Worm (Caenorhabditis elegans) whole organism, young adult: Measurements from ENCODE around the gene uig-1.

Experiments used
- C17E4.6 ChIP-seq: fragments of 200-800 bp; sonication (Bioruptor generic); IDR thresholded peaks from 2 replicates; pipeline ENCODE4 v1.3.6; 2022; ENCODE audit warnings: missing genetic modification reagents, missing genetic modification characterization, missing compliant biosample characterization
- F49E8.2 ChIP-seq: sonication (generic microtip); optimal IDR thresholded peaks from 3 replicates; lab custom pipeline; 2017; ENCODE audit warnings: missing genetic modification characterization, mild to moderate bottlenecking, missing compliant biosample characterization, antibody characterized with exemption, moderate library complexity; ENCODE audit not compliant: insufficient read depth
- F55B11.4 ChIP-seq: sonication (generic microtip); optimal IDR thresholded peaks from 2 replicates; lab custom pipeline; 2016; ENCODE audit warnings: missing compliant biosample characterization, missing genetic modification characterization, borderline replicate concordance; ENCODE audit not compliant: insufficient read depth
- F57A8.1 ChIP-seq: fragments of 200-800 bp; sonication (Bioruptor generic); optimal IDR thresholded peaks from 2 replicates; lab custom pipeline; 2018; ENCODE audit warnings: mild to moderate bottlenecking, missing genetic modification characterization, moderate library complexity, missing compliant biosample characterization
- K12H6.12 ChIP-seq: fragments of 200-800 bp; sonication (Bioruptor generic); optimal IDR thresholded peaks from 2 replicates; lab custom pipeline; 2018; ENCODE audit warnings: mild to moderate bottlenecking, missing genetic modification characterization, missing compliant biosample characterization
- T26A5.8 ChIP-seq: sonication (generic microtip); optimal IDR thresholded peaks from 2 replicates; lab custom pipeline; 2016; ENCODE audit warnings: missing genetic modification characterization, missing compliant biosample characterization
- Y67H2A.10 ChIP-seq: fragments of 200-800 bp; sonication (Bioruptor generic); conservative IDR thresholded peaks from 2 replicates; pipeline ENCODE4 v1.3.6; 2022; ENCODE audit warnings: missing genetic modification reagents, missing genetic modification characterization, missing compliant biosample characterization
- atf-7 ChIP-seq: sonication (generic microtip); optimal IDR thresholded peaks from 2 replicates; lab custom pipeline; 2017; ENCODE audit warnings: mild to moderate bottlenecking, missing genetic modification characterization, missing compliant biosample characterization
- athp-1 ChIP-seq: sonication (generic microtip); optimal IDR thresholded peaks from 2 replicates; lab custom pipeline; 2017; ENCODE audit warnings: mild to moderate bottlenecking, missing genetic modification characterization, missing compliant biosample characterization
- attf-5 ChIP-seq: fragments of 200-800 bp; sonication (Bioruptor generic); optimal IDR thresholded peaks from 2 replicates; lab custom pipeline; 2018; ENCODE audit warnings: mild to moderate bottlenecking, missing genetic modification characterization, missing compliant biosample characterization
- ccch-3 ChIP-seq: fragments of 200-800 bp; sonication (Bioruptor generic); optimal IDR thresholded peaks from 2 replicates; lab custom pipeline; 2018; ENCODE audit warnings: mild to moderate bottlenecking, missing genetic modification characterization, missing compliant biosample characterization
- cebp-1 ChIP-seq, 2 experiments: fragments of 200-800 bp in 1 of 2; sonication (Bioruptor generic) in 1 of 2; sonication (generic microtip) in 1 of 2; IDR thresholded peaks in 1 of 2; optimal IDR thresholded peaks in 1 of 2; 2 replicates each; pipeline versions ENCODE4 v1.3.6 to Lab custom; 2017 to 2022; ENCODE audit warnings: missing compliant biosample characterization in 2 of 2, missing genetic modification characterization in 2 of 2, mild to moderate bottlenecking in 1 of 2, missing genetic modification reagents in 1 of 2, moderate library complexity in 1 of 2
- ceh-40 ChIP-seq: fragments of 200-800 bp; sonication (Bioruptor generic); IDR thresholded peaks from 2 replicates; pipeline ENCODE4 v1.3.6; 2022; ENCODE audit warnings: missing genetic modification characterization, missing compliant biosample characterization
- dox-1 ChIP-seq: fragments of 200-800 bp; sonication (Bioruptor generic); IDR thresholded peaks from 2 replicates; pipeline ENCODE4 v1.3.6; 2022; ENCODE audit warnings: missing genetic modification reagents, missing genetic modification characterization, missing compliant biosample characterization
- dpl-1 ChIP-seq: fragments of 150-350 bp; optimal IDR thresholded peaks from 2 replicates; lab custom pipeline; 2014; ENCODE audit warnings: missing biosample characterization, missing genetic modification reagents, missing genetic modification characterization
- ekl-4 ChIP-seq: fragments of 200-800 bp; sonication (Bioruptor generic); IDR thresholded peaks from 2 replicates; pipeline ENCODE4 v1.3.6; 2022; ENCODE audit warnings: missing genetic modification reagents, missing genetic modification characterization, missing compliant biosample characterization
- ets-4 ChIP-seq: fragments of 200-800 bp; sonication (Bioruptor generic); optimal IDR thresholded peaks from 2 replicates; lab custom pipeline; 2018; ENCODE audit warnings: mild to moderate bottlenecking, missing genetic modification characterization, missing compliant biosample characterization
- hrde-1 ChIP-seq: sonication (generic microtip); optimal IDR thresholded peaks from 2 replicates; lab custom pipeline; 2016; ENCODE audit warnings: missing genetic modification characterization, mild to moderate bottlenecking, missing compliant biosample characterization, moderate library complexity, missing genotype, missing genetic modification reagents, borderline replicate concordance
- hsf-1 ChIP-seq: fragments of 200-800 bp; sonication (Bioruptor generic); IDR thresholded peaks from 2 replicates; pipeline ENCODE4 v1.3.6; 2022; ENCODE audit warnings: missing genetic modification reagents, missing genetic modification characterization, missing compliant biosample characterization
- let-526 ChIP-seq: fragments of 200-800 bp; sonication (Bioruptor generic); IDR thresholded peaks from 2 replicates; pipeline ENCODE4 v1.3.6; 2022; ENCODE audit warnings: missing genetic modification reagents, missing genetic modification characterization, missing compliant biosample characterization
- let-607 ChIP-seq, 2 experiments: fragments of 200-800 bp in 1 of 2; sonication (Bioruptor generic) in 1 of 2; sonication (generic microtip) in 1 of 2; optimal IDR thresholded peaks; 2 replicates each; lab custom pipeline; 2016 to 2018; ENCODE audit warnings: mild to moderate bottlenecking in 2 of 2, missing compliant biosample characterization in 2 of 2, missing genetic modification characterization in 2 of 2, moderate library complexity in 2 of 2, missing genotype in 1 of 2
- lin-26 ChIP-seq: fragments of 200-800 bp; sonication (Bioruptor generic); IDR thresholded peaks from 2 replicates; pipeline ENCODE4 v1.3.6; 2022; ENCODE audit warnings: missing genetic modification reagents, missing genetic modification characterization, missing compliant biosample characterization
- madf-6 ChIP-seq: fragments of 200-800 bp; sonication (Bioruptor generic); IDR thresholded peaks from 2 replicates; pipeline ENCODE4 v1.3.6; 2022; ENCODE audit warnings: missing genetic modification reagents, missing genetic modification characterization, missing compliant biosample characterization
- mcd-1 ChIP-seq: fragments of 200-800 bp; sonication (Bioruptor generic); IDR thresholded peaks from 2 replicates; pipeline ENCODE4 v1.3.6; 2022; ENCODE audit warnings: missing genetic modification reagents, missing genetic modification characterization, missing compliant biosample characterization
- nfya-2 ChIP-seq: fragments of 200-800 bp; sonication (Bioruptor generic); IDR thresholded peaks from 2 replicates; pipeline ENCODE4 v1.3.6; 2022; ENCODE audit warnings: missing genetic modification reagents, missing genetic modification characterization, missing compliant biosample characterization
- nhr-179 ChIP-seq: sonication (generic microtip); optimal IDR thresholded peaks from 2 replicates; lab custom pipeline; 2016; ENCODE audit warnings: mild to moderate bottlenecking, missing genetic modification characterization, missing compliant biosample characterization
- nhr-80 ChIP-seq: sonication (generic microtip); optimal IDR thresholded peaks from 2 replicates; lab custom pipeline; 2016; ENCODE audit warnings: missing genetic modification characterization, missing compliant biosample characterization
- pbrm-1 ChIP-seq: fragments of 200-800 bp; sonication (Bioruptor generic); IDR thresholded peaks from 2 replicates; pipeline ENCODE4 v1.3.6; 2022; ENCODE audit warnings: missing genetic modification reagents, missing genetic modification characterization, missing compliant biosample characterization
- repo-1 ChIP-seq: sonication (generic microtip); optimal IDR thresholded peaks from 2 replicates; lab custom pipeline; 2017; ENCODE audit warnings: mild to moderate bottlenecking, missing genetic modification characterization, missing compliant biosample characterization
- sdz-38 ChIP-seq: sonication (generic microtip); optimal IDR thresholded peaks from 2 replicates; lab custom pipeline; 2016; ENCODE audit warnings: missing genotype, missing genetic modification characterization, missing compliant biosample characterization
- sea-2 ChIP-seq: fragments of 200-800 bp; sonication (Bioruptor generic); IDR thresholded peaks from 2 replicates; pipeline ENCODE4 v1.3.6; 2022; ENCODE audit warnings: missing genetic modification characterization, missing compliant biosample characterization
- snpc-3.4 ChIP-seq: sonication (generic microtip); optimal IDR thresholded peaks from 2 replicates; lab custom pipeline; 2017; ENCODE audit warnings: missing genetic modification characterization, mild to moderate bottlenecking, missing compliant biosample characterization, antibody characterized with exemption, moderate library complexity, missing genotype, missing genetic modification reagents
- tbx-9 ChIP-seq: sonication (generic microtip); optimal IDR thresholded peaks from 2 replicates; lab custom pipeline; 2016; ENCODE audit warnings: borderline replicate concordance, missing genetic modification characterization, inconsistent platforms, missing compliant biosample characterization
- unc-130 ChIP-seq: sonication (generic microtip); optimal IDR thresholded peaks from 2 replicates; lab custom pipeline; 2016; ENCODE audit warnings: missing genetic modification reagents, missing genetic modification characterization, missing compliant biosample characterization
- zfh-2 ChIP-seq: fragments of 200-800 bp; sonication (Bioruptor generic); conservative IDR thresholded peaks from 2 replicates; pipeline ENCODE4 v1.3.6; 2022; ENCODE audit warnings: missing genetic modification reagents, missing genetic modification characterization, missing compliant biosample characterization
- ztf-25 ChIP-seq: fragments of 200-800 bp; sonication (Bioruptor generic); IDR thresholded peaks from 2 replicates; pipeline ENCODE4 v1.3.6; 2022; ENCODE audit warnings: missing genetic modification reagents, missing genetic modification characterization, missing compliant biosample characterization

Gene uig-1

DNA sequence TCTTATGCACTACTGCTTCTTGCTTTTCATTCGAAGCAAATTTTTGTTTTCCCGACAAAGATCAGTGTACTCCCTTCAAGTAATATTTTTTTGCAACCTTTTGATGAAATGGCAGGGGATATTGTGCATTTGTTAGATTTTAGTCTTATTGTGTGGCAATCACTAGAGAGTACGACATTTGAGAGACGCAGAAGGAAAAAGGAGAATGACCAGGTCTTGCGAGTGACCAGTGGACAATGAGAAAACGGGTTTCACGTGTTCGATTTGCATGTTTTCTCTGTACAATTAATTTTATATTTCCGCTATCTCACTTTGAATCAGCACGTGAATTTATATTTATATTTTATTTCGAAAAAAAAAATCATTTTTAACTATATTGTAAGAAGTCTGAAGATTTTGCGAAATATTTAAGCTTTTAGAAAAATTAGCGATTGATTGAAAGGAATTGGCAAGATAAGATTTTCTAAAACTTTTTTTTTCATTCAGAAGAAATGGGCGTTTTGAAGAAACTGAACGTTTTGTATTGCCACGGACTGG, 40.2 kb upstream of the uig-1 start, which contains the start of gene C50B6.9:
TSS of gene C50B6.9 (plus strand) at position 487 of the 537 bp plus-strand sequence.
- no peak for TF ChIP-seq zfh-2 (GFP tag; lab: Robert Waterston, UW)
- no peak for TF ChIP-seq pbrm-1
- no peak for TF ChIP-seq tbx-9 (tag; lab: Kevin White, UChicago)
- no peak for TF ChIP-seq athp-1
- TF ChIP-seq mcd-1 (GFP tag; lab: Robert Waterston, UW): no peak

DNA sequence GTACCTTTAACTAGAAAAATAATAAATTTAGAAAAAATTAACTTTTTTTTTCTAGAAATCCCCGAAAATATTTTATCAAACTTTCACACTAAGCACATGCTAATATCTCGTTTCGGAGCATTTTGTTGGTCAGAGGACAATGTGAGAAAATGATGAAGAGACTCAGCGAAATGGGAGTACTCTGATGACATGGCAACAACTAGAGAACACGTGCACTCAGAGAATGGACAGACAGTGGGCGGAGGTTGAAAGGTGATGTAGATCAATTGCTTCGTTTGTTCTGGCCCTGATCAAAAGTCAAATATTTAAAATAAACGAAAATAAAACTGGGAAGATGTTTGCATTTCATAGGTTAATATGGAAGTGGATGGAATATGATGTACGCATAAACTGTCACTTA, 38.7 kb upstream of the uig-1 start:
- no peak for TF ChIP-seq ccch-3 (GFP tag; lab: Kevin White, UChicago)
- no peak for TF ChIP-seq lin-26
- no peak for TF ChIP-seq ztf-25 (GFP tag; lab: Robert Waterston, UW)
- TF ChIP-seq sdz-38: no peak
- no peak for TF ChIP-seq nfya-2
- no peak for TF ChIP-seq Y67H2A.10
- TF ChIP-seq let-526 (GFP tag; lab: Robert Waterston, UW): no peak
- no peak for TF ChIP-seq zfh-2 (GFP tag; lab: Robert Waterston, UW)
- no peak for TF ChIP-seq F55B11.4 (tag; lab: Kevin White, UChicago)
- no peak for TF ChIP-seq ekl-4 (GFP tag; lab: Robert Waterston, UW)
- no peak for TF ChIP-seq snpc-3.4 (tag; lab: Kevin White, UChicago)
- TF ChIP-seq nhr-179 (tag; lab: Kevin White, UChicago): no peak
- TF ChIP-seq dox-1: no peak
- no peak for TF ChIP-seq hrde-1 (tag; lab: Kevin White, UChicago)
- TF ChIP-seq, all 124 proteins: peak for 0

DNA sequence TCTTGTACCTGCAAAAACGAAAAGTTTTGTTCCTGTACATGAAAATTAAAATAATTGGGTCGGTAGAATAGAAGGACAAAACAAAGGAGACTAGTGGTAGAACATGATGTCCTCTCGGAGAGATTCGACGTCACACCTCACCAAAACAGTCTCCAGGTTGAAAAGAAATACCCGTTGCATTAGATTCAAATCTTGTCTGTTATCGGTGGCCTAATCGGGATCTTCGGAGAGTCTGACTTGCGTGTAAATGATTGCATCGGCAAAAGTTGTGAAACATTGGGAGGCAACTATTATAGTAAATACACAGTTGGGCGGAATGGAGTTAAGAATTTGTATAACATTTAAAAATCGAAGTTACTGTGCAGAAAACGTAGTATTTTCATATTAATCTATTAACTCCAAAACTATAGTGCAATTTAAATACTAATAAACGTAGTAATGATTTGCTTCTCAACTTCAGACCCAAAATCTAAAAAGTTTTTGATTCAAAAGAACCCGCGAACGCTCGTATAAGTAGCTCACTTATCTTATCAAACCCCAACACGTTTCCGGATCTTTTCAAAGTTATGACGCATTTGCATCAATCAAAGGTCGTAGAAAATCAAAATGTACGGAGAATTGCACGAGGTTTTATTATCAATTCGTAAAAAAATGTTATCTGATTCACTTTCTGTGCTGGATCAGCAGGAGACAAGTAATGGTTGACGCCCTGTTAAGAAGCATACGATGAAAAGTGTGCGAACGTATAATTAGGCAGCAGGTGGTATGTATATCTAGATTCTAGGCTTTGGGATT, 37.8 kb upstream of the uig-1 start, which contains the start of gene nhr-168:
TSS of gene nhr-168 (minus strand) at position 486 of the 795 bp plus-strand sequence.
- no peak for TF ChIP-seq attf-5
- TF ChIP-seq nhr-80 (tag; lab: Kevin White, UChicago): peak; percentile 62

DNA sequence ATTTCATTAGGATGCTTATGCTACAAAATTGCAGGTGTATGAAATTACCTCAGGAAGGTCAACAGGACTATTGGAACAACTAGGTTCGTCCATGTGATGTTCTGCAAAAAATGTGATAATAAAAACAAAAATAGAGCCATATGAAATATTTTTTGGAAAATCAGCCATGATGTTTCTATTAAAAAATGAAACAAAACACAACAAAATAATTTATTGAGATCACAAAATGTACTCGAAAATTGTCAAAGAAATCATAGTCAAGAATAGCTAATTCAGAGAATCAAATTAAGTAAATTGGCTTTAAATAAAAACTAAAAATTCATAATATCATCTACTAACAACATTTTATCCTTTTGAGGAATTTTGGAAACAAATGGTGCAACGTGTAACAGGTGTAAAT, 35.1 kb upstream of the uig-1 start, which contains the start of gene nhr-129:
TSS of gene nhr-129 (minus strand) at position 101 of the 400 bp plus-strand sequence.
- TF ChIP-seq ets-4 (no peak), madf-6 (GFP tag; lab: Robert Waterston, UW) (no peak), T26A5.8 (tag; lab: Kevin White, UChicago) (no peak), F57A8.1 (no peak), ceh-40 (GFP tag; lab: Robert Waterston, UW) (no peak), hsf-1 (no peak), cebp-1 (GFP tag; IDR thresholded peaks at IDR 0.05; lab: Robert Waterston, UW) (no peak), cebp-1 (tag; optimal IDR thresholded peaks at IDR 0.05; lab: Kevin White, UChicago) (no peak), atf-7 (tag; lab: Kevin White, UChicago) (no peak)

DNA sequence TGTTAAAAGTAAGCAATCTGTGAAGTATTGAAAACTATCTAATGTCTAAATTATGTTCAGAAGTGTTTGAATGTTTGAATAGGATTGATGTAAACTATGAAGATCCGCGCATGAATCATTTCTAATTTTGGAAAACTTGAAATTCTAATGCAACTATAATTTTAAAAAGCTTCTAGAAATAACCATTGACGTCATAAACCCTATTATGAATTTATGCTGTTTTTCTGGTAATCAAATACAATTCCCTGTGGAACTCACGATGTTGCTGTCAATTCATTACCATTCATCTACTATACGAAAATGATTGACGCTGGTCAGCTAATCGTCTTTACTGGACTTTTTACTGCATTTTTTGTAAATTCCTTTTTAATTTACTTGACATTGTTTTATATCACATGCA, 31.7 kb upstream of the uig-1 start, which contains the start of gene str-37:
TSS of gene str-37 (plus strand) at position 301 of the 400 bp plus-strand sequence.
- no peak for TF ChIP-seq C17E4.6 (GFP tag; lab: Robert Waterston, UW)
- no peak for TF ChIP-seq repo-1 (tag; lab: Kevin White, UChicago)
- TF ChIP-seq F49E8.2 (tag; lab: Kevin White, UChicago): no peak
- no peak for TF ChIP-seq dpl-1 (GFP tag; lab: Kevin White, UChicago)
- no peak for TF ChIP-seq let-607 (tag; optimal IDR thresholded peaks at IDR 0.05; lab: Kevin White, UChicago)
- no peak for TF ChIP-seq unc-130 (GFP tag; lab: Kevin White, UChicago)
- TF ChIP-seq cebp-1 (GFP tag; IDR thresholded peaks at IDR 0.05; lab: Robert Waterston, UW): no peak
- TF ChIP-seq cebp-1 (tag; optimal IDR thresholded peaks at IDR 0.05; lab: Kevin White, UChicago): no peak
- no peak for TF ChIP-seq K12H6.12 (tag; lab: Kevin White, UChicago)
- no peak for TF ChIP-seq ets-4
- TF ChIP-seq sea-2 (GFP tag; lab: Robert Waterston, UW): no peak
